Worm (Caenorhabditis elegans) whole organism, L4 larva: Measurements from ENCODE around the gene R10F2.5.

ENCODE experiments used
- F44E2.7 ChIP-seq: fragments of 200-800 bp; sonication (Bioruptor generic); IDR thresholded peaks from 2 replicates; pipeline ENCODE4 v2.1.2; 2022; ENCODE audit warnings: missing genetic modification characterization, missing compliant biosample characterization
- F49E8.2 ChIP-seq: sonication (generic microtip); optimal IDR thresholded peaks from 2 replicates; lab custom pipeline; 2016; ENCODE audit warnings: missing compliant biosample characterization, mild to moderate bottlenecking, missing genetic modification characterization, borderline replicate concordance
- R02D3.7 ChIP-seq: fragments of 150-350 bp; sonication (generic microtip); optimal IDR thresholded peaks from 3 replicates; lab custom pipeline; 2014; ENCODE audit warnings: missing biosample characterization, missing genetic modification characterization
- Y48G9A.11 ChIP-seq: fragments of 200-800 bp; sonication (Bioruptor generic); IDR thresholded peaks from 2 replicates; pipeline ENCODE4 v1.3.6; 2022; ENCODE audit warnings: missing genetic modification reagents, missing genetic modification characterization, missing compliant biosample characterization
- aha-1 ChIP-seq: fragments of 150-350 bp; peaks from one replicate; lab custom pipeline; 2014; ENCODE audit warnings: missing biosample characterization, missing genetic modification characterization
- ama-1 ChIP-seq: fragments of 150-350 bp; optimal IDR thresholded peaks from 2 replicates; lab custom pipeline; 2014; ENCODE audit warnings: inconsistent platforms, mixed read lengths
- ceh-28 ChIP-seq: fragments of 150-350 bp; optimal IDR thresholded peaks from 2 replicates; lab custom pipeline; 2014; ENCODE audit warnings: missing biosample characterization, missing genetic modification reagents, missing genetic modification characterization
- ces-1 ChIP-seq: fragments of 150-350 bp; sonication (generic microtip); optimal IDR thresholded peaks from 4 replicates; lab custom pipeline; 2014; ENCODE audit warnings: missing biosample characterization, missing genetic modification reagents, missing genetic modification characterization
- cey-2 ChIP-seq: sonication (generic microtip); optimal IDR thresholded peaks from 3 replicates; lab custom pipeline; 2017; ENCODE audit warnings: missing genetic modification characterization, mild to moderate bottlenecking, missing compliant biosample characterization, antibody characterized with exemption, borderline replicate concordance; ENCODE audit not compliant: insufficient read depth
- daf-16 ChIP-seq, 3 experiments: sonication (generic microtip); optimal IDR thresholded peaks; 2 replicates each; lab custom pipeline; 2016 to 2017; ENCODE audit warnings: missing genetic modification characterization in 3 of 3, missing genetic modification reagents in 3 of 3, mild to moderate bottlenecking in 2 of 3, missing compliant biosample characterization in 2 of 3, missing biosample characterization in 1 of 3, moderate library complexity in 1 of 3
- daf-19 ChIP-seq: fragments of 200-800 bp; sonication (Bioruptor generic); conservative IDR thresholded peaks from 2 replicates; pipeline ENCODE4 v1.3.6; 2022; ENCODE audit warnings: missing genetic modification characterization, missing compliant biosample characterization
- daf-8 ChIP-seq: fragments of 200-800 bp; sonication (Bioruptor generic); IDR thresholded peaks from 2 replicates; pipeline ENCODE4 v1.3.6; 2022; ENCODE audit warnings: missing genetic modification characterization, missing compliant biosample characterization
- dmd-6 ChIP-seq: fragments of 200-800 bp; sonication (Bioruptor generic); IDR thresholded peaks from 2 replicates; pipeline ENCODE4 v1.3.6; 2022; ENCODE audit warnings: missing genetic modification reagents, missing genetic modification characterization, missing compliant biosample characterization
- dmd-8 ChIP-seq: fragments of 200-800 bp; sonication (Bioruptor generic); IDR thresholded peaks from 2 replicates; pipeline ENCODE4 v1.3.6; 2022; ENCODE audit warnings: missing genetic modification characterization, missing compliant biosample characterization
- dpl-1 ChIP-seq: fragments of 150-350 bp; optimal IDR thresholded peaks from 2 replicates; lab custom pipeline; 2014; ENCODE audit warnings: missing biosample characterization, missing genetic modification reagents, missing genetic modification characterization
- duxl-1 ChIP-seq: sonication (generic microtip); optimal IDR thresholded peaks from 2 replicates; lab custom pipeline; 2016; ENCODE audit warnings: mild to moderate bottlenecking, missing genetic modification characterization, moderate library complexity, missing compliant biosample characterization; ENCODE audit not compliant: poor library complexity
- fkh-10 ChIP-seq: fragments of 150-350 bp; optimal IDR thresholded peaks from 2 replicates; lab custom pipeline; 2014; ENCODE audit warnings: missing biosample characterization, missing genetic modification reagents, missing genetic modification characterization
- fos-1 ChIP-seq: fragments of 150-350 bp; optimal IDR thresholded peaks from 2 replicates; lab custom pipeline; 2014; ENCODE audit warnings: missing biosample characterization, missing genetic modification characterization
- hlh-11 ChIP-seq: fragments of 200-800 bp; sonication (Bioruptor generic); optimal IDR thresholded peaks from 2 replicates; lab custom pipeline; 2018; ENCODE audit warnings: mild to moderate bottlenecking, missing genetic modification characterization, missing compliant biosample characterization
- hlh-30 ChIP-seq: sonication (generic microtip); optimal IDR thresholded peaks from 2 replicates; lab custom pipeline; 2017; ENCODE audit warnings: antibody characterized with exemption, mild to moderate bottlenecking, missing genetic modification characterization, missing compliant biosample characterization; ENCODE audit not compliant: insufficient read depth
- jun-1 ChIP-seq: fragments of 150-350 bp; optimal IDR thresholded peaks from 2 replicates; lab custom pipeline; 2014; ENCODE audit warnings: missing biosample characterization, missing genetic modification reagents, missing genetic modification characterization
- lim-7 ChIP-seq: fragments of 200-800 bp; sonication (Bioruptor generic); IDR thresholded peaks from 2 replicates; pipeline ENCODE4 v1.3.6; 2022; ENCODE audit warnings: missing genetic modification characterization, missing compliant biosample characterization
- lin-1 ChIP-seq: fragments of 200-800 bp; sonication (Bioruptor generic); IDR thresholded peaks from 2 replicates; pipeline ENCODE4 v1.3.6; 2022; ENCODE audit warnings: missing genetic modification reagents, missing genetic modification characterization, missing compliant biosample characterization
- lin-13 ChIP-seq: fragments of 150-350 bp; optimal IDR thresholded peaks from 2 replicates; lab custom pipeline; 2014; ENCODE audit warnings: missing biosample characterization, missing genetic modification reagents, missing genetic modification characterization
- lin-15B ChIP-seq: fragments of 150-350 bp; sonication (generic microtip); optimal IDR thresholded peaks from 3 replicates; lab custom pipeline; 2014; ENCODE audit warnings: missing biosample characterization, missing genetic modification characterization
- lin-38 ChIP-seq: fragments of 200-800 bp; sonication (Bioruptor generic); IDR thresholded peaks from 2 replicates; pipeline ENCODE4 v1.3.6; 2022; ENCODE audit warnings: missing genetic modification reagents, missing genetic modification characterization, missing compliant biosample characterization
- lin-39 ChIP-seq: fragments of 150-350 bp; optimal IDR thresholded peaks from 2 replicates; lab custom pipeline; 2014; ENCODE audit warnings: missing biosample characterization, missing genetic modification reagents, missing genetic modification characterization
- lir-3 ChIP-seq: sonication (generic microtip); optimal IDR thresholded peaks from 2 replicates; lab custom pipeline; 2016; ENCODE audit warnings: mild to moderate bottlenecking, missing genetic modification characterization, missing compliant biosample characterization
- lsy-2 ChIP-seq, 2 experiments: fragments of 150-350 bp in 1 of 2; sonication (generic microtip) in 1 of 2; optimal IDR thresholded peaks; 2 replicates each; lab custom pipeline; 2014 to 2017; ENCODE audit warnings: missing biosample characterization in 2 of 2, missing genetic modification characterization in 2 of 2
- madf-5 ChIP-seq, 2 experiments: fragments of 200-800 bp; sonication (Bioruptor generic); IDR thresholded peaks; 2 replicates each; pipeline ENCODE4 v1.3.6; 2022; ENCODE audit warnings: missing compliant biosample characterization in 2 of 2, missing genetic modification characterization in 2 of 2
- mep-1 ChIP-seq: fragments of 150-350 bp; sonication (generic microtip); optimal IDR thresholded peaks from 3 replicates; lab custom pipeline; 2014; ENCODE audit warnings: missing biosample characterization, missing genetic modification characterization
- mes-2 ChIP-seq: sonication (generic microtip); optimal IDR thresholded peaks from 2 replicates; lab custom pipeline; 2016; ENCODE audit warnings: missing genotype, mild to moderate bottlenecking, missing genetic modification characterization, missing compliant biosample characterization; ENCODE audit not compliant: poor library complexity, severe bottlenecking
- nhr-10 ChIP-seq: fragments of 150-350 bp; optimal IDR thresholded peaks from 2 replicates; lab custom pipeline; 2014; ENCODE audit warnings: missing biosample characterization, missing genetic modification characterization
- nhr-111 ChIP-seq: fragments of 200-800 bp; sonication (Bioruptor generic); optimal IDR thresholded peaks from 2 replicates; lab custom pipeline; 2018; ENCODE audit warnings: mild to moderate bottlenecking, missing genetic modification characterization, missing compliant biosample characterization
- nhr-28 ChIP-seq: fragments of 150-350 bp; optimal IDR thresholded peaks from 2 replicates; lab custom pipeline; 2014; ENCODE audit warnings: missing biosample characterization, missing genetic modification characterization
- nhr-41 ChIP-seq: fragments of 200-800 bp; sonication (Bioruptor generic); IDR thresholded peaks from 2 replicates; pipeline ENCODE4 v1.3.6; 2022; ENCODE audit warnings: missing genetic modification reagents, missing genetic modification characterization, missing compliant biosample characterization
- nhr-42 ChIP-seq: fragments of 200-800 bp; sonication (Bioruptor generic); IDR thresholded peaks from 2 replicates; pipeline ENCODE4 v1.3.6; 2022; ENCODE audit warnings: missing genetic modification characterization, missing compliant biosample characterization
- nhr-48 ChIP-seq: sonication (generic microtip); optimal IDR thresholded peaks from 2 replicates; lab custom pipeline; 2016; ENCODE audit warnings: mild to moderate bottlenecking, missing genetic modification characterization, missing compliant biosample characterization
- nhr-77 ChIP-seq: fragments of 150-350 bp; optimal IDR thresholded peaks from 2 replicates; lab custom pipeline; 2014; ENCODE audit warnings: missing biosample characterization, missing genetic modification characterization
- php-3 ChIP-seq: fragments of 200-800 bp; sonication (Bioruptor generic); IDR thresholded peaks from 2 replicates; pipeline ENCODE4 v1.3.6; 2022; ENCODE audit warnings: missing genetic modification reagents, missing genetic modification characterization, missing compliant biosample characterization
- pqm-1 ChIP-seq: sonication (generic microtip); optimal IDR thresholded peaks from 2 replicates; lab custom pipeline; 2017; ENCODE audit warnings: missing biosample characterization, missing genetic modification characterization
- saeg-2 ChIP-seq: fragments of 200-800 bp; sonication (Bioruptor generic); IDR thresholded peaks from 2 replicates; pipeline ENCODE4 v1.3.6; 2022; ENCODE audit warnings: missing genetic modification reagents, missing genetic modification characterization, missing compliant biosample characterization
- set-16 ChIP-seq: fragments of 200-800 bp; sonication (Bioruptor generic); IDR thresholded peaks from 2 replicates; pipeline ENCODE4 v1.3.6; 2022; ENCODE audit warnings: missing genetic modification reagents, missing genetic modification characterization, missing compliant biosample characterization
- spr-1 ChIP-seq: sonication (generic microtip); optimal IDR thresholded peaks from 2 replicates; lab custom pipeline; 2016; ENCODE audit warnings: mild to moderate bottlenecking, missing genetic modification characterization, missing compliant biosample characterization
- tag-97 ChIP-seq: fragments of 200-800 bp; sonication (Bioruptor generic); IDR thresholded peaks from 2 replicates; pipeline ENCODE4 v1.3.6; 2022; ENCODE audit warnings: missing genetic modification characterization, missing compliant biosample characterization
- tra-1 ChIP-seq: fragments of 200-800 bp; sonication (Bioruptor generic); IDR thresholded peaks from 2 replicates; pipeline ENCODE4 v1.3.6; 2022; ENCODE audit warnings: missing genetic modification reagents, missing genetic modification characterization, missing compliant biosample characterization
- unc-62 ChIP-seq, 3 experiments: fragments of 150-350 bp in 1 of 3; sonication (generic microtip); optimal IDR thresholded peaks in 2 of 3; peaks in 1 of 3; 1 replicate in 1 of 3; 2 replicates in 2 of 3; lab custom pipeline; 2014 to 2017; ENCODE audit warnings: missing biosample characterization in 3 of 3, missing genetic modification characterization in 3 of 3, missing genetic modification reagents in 3 of 3, missing genotype in 1 of 3
- ztf-11 ChIP-seq: fragments of 150-350 bp; optimal IDR thresholded peaks from 2 replicates; lab custom pipeline; 2014; ENCODE audit warnings: missing biosample characterization, missing genetic modification characterization

Gene R10F2.5

DNA sequence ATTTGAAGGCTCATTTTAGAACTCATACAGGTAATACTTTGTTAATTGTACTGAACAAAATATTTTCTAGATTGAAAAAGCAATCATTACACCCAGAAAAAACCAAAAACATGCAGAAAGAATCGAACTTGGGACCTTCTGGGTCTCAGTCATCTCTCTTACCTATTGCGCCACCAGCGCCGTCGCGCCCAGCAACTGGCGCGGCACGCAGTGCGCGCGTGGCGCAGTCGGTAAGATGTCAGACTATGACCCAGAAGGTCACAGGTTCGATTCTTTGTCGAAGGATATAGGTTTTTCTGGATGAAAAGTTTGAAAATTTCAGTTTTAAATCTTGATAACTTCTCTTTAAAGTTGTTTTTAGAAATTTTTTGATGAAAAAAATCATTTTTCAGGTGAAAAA is 44.9 kb downstream of the R10F2.5 start:
- TF ChIP-seq lin-38 (GFP tag; lab: Robert Waterston, UW) (0 out of 2 replicates have a peak, but pooled peaks have one; percentile 12), tag-97 (GFP tag; lab: Robert Waterston, UW) (no peak), saeg-2 (GFP tag; lab: Robert Waterston, UW) (no peak), jun-1 (tag; lab: Kevin White, UChicago) (no peak), dmd-6 (GFP tag; lab: Robert Waterston, UW) (no peak), lin-13 (GFP tag; lab: Kevin White, UChicago) (peak; percentile 59)

DNA sequence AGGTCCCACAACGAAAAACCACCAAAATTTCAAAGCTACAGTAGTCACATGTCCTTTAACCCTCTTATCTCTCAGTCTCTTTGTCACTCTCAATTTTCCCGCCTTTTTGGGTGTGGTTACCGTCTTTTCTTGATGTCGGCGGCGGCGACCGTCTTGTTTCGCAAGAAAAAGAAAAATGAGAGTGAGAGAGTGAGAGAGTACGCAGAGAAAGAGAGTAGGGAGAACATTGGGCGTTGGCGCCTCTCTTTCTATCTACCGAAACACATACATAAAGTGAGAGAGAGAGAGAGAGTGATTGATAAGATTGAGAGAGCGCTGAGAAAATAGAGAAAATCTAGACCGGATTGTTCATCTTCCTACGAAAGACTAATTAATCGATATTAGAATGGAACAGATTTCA is 48.6 kb downstream of the R10F2.5 start:
- peak; percentile 19 for TF ChIP-seq spr-1 (tag; lab: Kevin White, UChicago)
- TF ChIP-seq lin-1 (GFP tag; lab: Robert Waterston, UW) = peak; percentile 62
- peak; percentile 24 for TF ChIP-seq jun-1 (tag; lab: Kevin White, UChicago)
- TF ChIP-seq lin-15B (tag; lab: Kevin White, UChicago) = no peak
- TF ChIP-seq fkh-10 (GFP tag; lab: Kevin White, UChicago) = no peak
- 0 out of 2 replicates have a peak, but pooled peaks have one; percentile 23 for TF ChIP-seq php-3 (GFP tag; lab: Robert Waterston, UW)
- peak in 1 of 2 experiments; percentile 42 for TF ChIP-seq unc-62 (GFP tag; optimal IDR thresholded peaks at IDR 0.05 in 1 of 2; lab: Kevin White, UChicago)
- TF ChIP-seq unc-62 (tag; optimal IDR thresholded peaks at IDR 0.05; lab: Kevin White, UChicago) = no peak
- TF ChIP-seq lsy-2 (tag; optimal IDR thresholded peaks at IDR 0.05; lab: Kevin White, UChicago) = peak; percentile 15 to 73
- peak; percentile 58 for TF ChIP-seq nhr-10
- TF ChIP-seq hlh-30 (tag; lab: Kevin White, UChicago) = peak; percentile 83
- no peak for TF ChIP-seq lim-7 (GFP tag; lab: Robert Waterston, UW)
- TF ChIP-seq ztf-11 (tag; lab: Kevin White, UChicago) = no peak
- TF ChIP-seq mep-1 (tag; lab: Kevin White, UChicago) = peak; percentile 73
- TF ChIP-seq madf-5 (GFP tag; IDR thresholded peaks at IDR 0.05; lab: Robert Waterston, UW) = no peak
- no peak for TF ChIP-seq nhr-111 (GFP tag; lab: Kevin White, UChicago)
- TF ChIP-seq nhr-48 (tag; lab: Kevin White, UChicago) = peak; percentile 80
- no peak for TF ChIP-seq nhr-42 (GFP tag; lab: Robert Waterston, UW)
- TF ChIP-seq saeg-2 (GFP tag; lab: Robert Waterston, UW) = no peak
- TF ChIP-seq mes-2 = peak; percentile 63
- TF ChIP-seq Y48G9A.11 (GFP tag; lab: Robert Waterston, UW) = no peak
- no peak for TF ChIP-seq daf-8
- TF ChIP-seq aha-1 (tag; lab: Kevin White, UChicago) = peak; percentile 97
- peak; percentile 89 for TF ChIP-seq tra-1 (GFP tag; lab: Robert Waterston, UW)
- no peak for TF ChIP-seq fos-1 (tag; lab: Kevin White, UChicago)
- no peak for TF ChIP-seq duxl-1
- TF ChIP-seq set-16 (GFP tag; lab: Robert Waterston, UW) = 0 out of 2 replicates have a peak, but pooled peaks have one; percentile 16
- no peak for TF ChIP-seq dmd-8 (GFP tag; lab: Robert Waterston, UW)
- TF ChIP-seq F44E2.7 = no peak
- no peak for TF ChIP-seq lir-3 (tag; lab: Kevin White, UChicago)
- no peak for TF ChIP-seq ces-1 (GFP tag; lab: Kevin White, UChicago)
- no peak for TF ChIP-seq F49E8.2
- no peak for TF ChIP-seq daf-19 (GFP tag; lab: Robert Waterston, UW)
- peak; percentile 93 for TF ChIP-seq nhr-41 (GFP tag; lab: Robert Waterston, UW)
- TF ChIP-seq dpl-1 (GFP tag; lab: Kevin White, UChicago) = peak; percentile 60
- no peak for TF ChIP-seq lin-39 (tag; lab: Kevin White, UChicago)
- peak; percentile 74 for TF ChIP-seq nhr-77 (tag; lab: Kevin White, UChicago)
- TF ChIP-seq daf-16 (GFP tag; optimal IDR thresholded peaks at IDR 0.05; lab: Kevin White, UChicago) = peak in 1 of 2 experiments; percentile 35
- TF ChIP-seq daf-16 (tag; optimal IDR thresholded peaks at IDR 0.05; lab: Kevin White, UChicago) = peak; percentile 80
- peak; percentile 92 for TF ChIP-seq nhr-28 (tag; lab: Kevin White, UChicago)
- TF ChIP-seq hlh-11 (tag; lab: Kevin White, UChicago) = peak; percentile 97
- peak; percentile 85 for TF ChIP-seq pqm-1 (tag; lab: Kevin White, UChicago)
- TF ChIP-seq ceh-28 = peak; percentile 43
- TF ChIP-seq ama-1 (lab: Kevin White, UChicago) = peak; percentile 43
- TF ChIP-seq cey-2 (tag; lab: Kevin White, UChicago) = no peak
- TF ChIP-seq R02D3.7 (tag; lab: Kevin White, UChicago) = no peak
